Worm (Caenorhabditis elegans) whole organism, L1 larva: Measurements from ENCODE around the gene acs-10.

Source experiments
- C04F5.9 ChIP-seq: sonication (generic microtip); optimal IDR thresholded peaks from 2 replicates; lab custom pipeline; 2016; ENCODE audit warnings: missing genetic modification characterization, missing compliant biosample characterization
- C16A3.4 ChIP-seq: fragments of 150-350 bp; optimal IDR thresholded peaks from 2 replicates; lab custom pipeline; 2014; ENCODE audit warnings: missing biosample characterization, missing genetic modification characterization
- C34B4.2 ChIP-seq: sonication (generic microtip); optimal IDR thresholded peaks from 2 replicates; lab custom pipeline; 2017; ENCODE audit warnings: mild to moderate bottlenecking, missing genetic modification characterization, missing compliant biosample characterization
- Y116A8C.19 ChIP-seq: sonication (generic microtip); optimal IDR thresholded peaks from 2 replicates; lab custom pipeline; 2016; ENCODE audit warnings: missing compliant biosample characterization, missing genetic modification characterization, borderline replicate concordance
- aha-1 ChIP-seq: fragments of 150-350 bp; optimal IDR thresholded peaks from 2 replicates; lab custom pipeline; 2014; ENCODE audit warnings: missing biosample characterization, missing genetic modification characterization
- aly-2 ChIP-seq: fragments of 150-350 bp; optimal IDR thresholded peaks from 2 replicates; lab custom pipeline; 2014; ENCODE audit warnings: missing biosample characterization, missing genetic modification characterization
- ama-1 ChIP-seq: fragments of 150-350 bp; optimal IDR thresholded peaks from 2 replicates; lab custom pipeline; 2014
- blmp-1 ChIP-seq: fragments of 150-350 bp; optimal IDR thresholded peaks from 2 replicates; lab custom pipeline; 2014; ENCODE audit warnings: missing biosample characterization, missing genetic modification characterization
- ceh-63 ChIP-seq: fragments of 200-800 bp; sonication (Bioruptor generic); optimal IDR thresholded peaks from 2 replicates; lab custom pipeline; 2018; ENCODE audit warnings: mild to moderate bottlenecking, missing genetic modification characterization, missing compliant biosample characterization
- ceh-8 ChIP-seq: fragments of 200-800 bp; sonication (Bioruptor generic); optimal IDR thresholded peaks from 2 replicates; lab custom pipeline; 2018; ENCODE audit warnings: mild to moderate bottlenecking, missing genetic modification characterization, moderate library complexity, missing compliant biosample characterization
- ceh-82 ChIP-seq, 3 experiments: fragments of 150-350 bp in 1 of 3; sonication (generic microtip) in 2 of 3; optimal IDR thresholded peaks; 2 replicates each; lab custom pipeline; 2014 to 2017; ENCODE audit warnings: missing biosample characterization in 3 of 3, missing genetic modification characterization in 3 of 3
- ceh-90 ChIP-seq: sonication (generic microtip); optimal IDR thresholded peaks from 2 replicates; lab custom pipeline; 2016; ENCODE audit warnings: missing genetic modification characterization, missing compliant biosample characterization
- ces-1 ChIP-seq: fragments of 150-350 bp; optimal IDR thresholded peaks from 2 replicates; lab custom pipeline; 2014; ENCODE audit warnings: missing biosample characterization, missing genetic modification reagents, missing genetic modification characterization
- dpl-1 ChIP-seq, 3 experiments: fragments of 150-350 bp in 2 of 3; sonication (generic microtip) in 1 of 3; optimal IDR thresholded peaks; 2 replicates each; lab custom pipeline; 2014 to 2017; ENCODE audit warnings: missing biosample characterization in 3 of 3, missing genetic modification characterization in 3 of 3, missing genetic modification reagents in 3 of 3
- dsc-1 ChIP-seq: sonication (generic microtip); optimal IDR thresholded peaks from 2 replicates; lab custom pipeline; 2016; ENCODE audit warnings: mild to moderate bottlenecking, missing genetic modification characterization, missing compliant biosample characterization
- efl-3 ChIP-seq: fragments of 200-800 bp; sonication (Bioruptor generic); optimal IDR thresholded peaks from 2 replicates; lab custom pipeline; 2018; ENCODE audit warnings: mild to moderate bottlenecking, missing genetic modification characterization, missing compliant biosample characterization
- egl-13 ChIP-seq: sonication (generic microtip); optimal IDR thresholded peaks from 2 replicates; lab custom pipeline; 2016; ENCODE audit warnings: missing genotype, missing genetic modification reagents, missing genetic modification characterization, missing compliant biosample characterization
- egl-27 ChIP-seq, 2 experiments: fragments of 150-350 bp in 1 of 2; sonication (generic microtip); optimal IDR thresholded peaks; 3 replicates each; lab custom pipeline; 2017 to 2018; ENCODE audit warnings: missing biosample characterization in 2 of 2, missing genetic modification characterization in 2 of 2, missing genetic modification reagents in 2 of 2
- elt-2 ChIP-seq: sonication (generic microtip); optimal IDR thresholded peaks from 2 replicates; lab custom pipeline; 2016; ENCODE audit warnings: missing genetic modification characterization, mild to moderate bottlenecking, inconsistent platforms, missing compliant biosample characterization, missing genetic modification reagents
- ets-5 ChIP-seq: fragments of 200-800 bp; sonication (Bioruptor generic); IDR thresholded peaks from 2 replicates; pipeline ENCODE4 v1.3.6; 2022; ENCODE audit warnings: missing genetic modification characterization, missing compliant biosample characterization
- fkh-10 ChIP-seq: sonication (generic microtip); optimal IDR thresholded peaks from 2 replicates; lab custom pipeline; 2017; ENCODE audit warnings: missing biosample characterization, missing genetic modification reagents, missing genetic modification characterization
- fkh-8 ChIP-seq: sonication (generic microtip); optimal IDR thresholded peaks from 2 replicates; lab custom pipeline; 2016; ENCODE audit warnings: mild to moderate bottlenecking, missing genetic modification characterization, missing compliant biosample characterization
- irx-1 ChIP-seq: sonication (generic microtip); optimal IDR thresholded peaks from 2 replicates; lab custom pipeline; 2016; ENCODE audit warnings: missing genetic modification characterization, missing compliant biosample characterization
- jun-1 ChIP-seq: fragments of 150-350 bp; optimal IDR thresholded peaks from 2 replicates; lab custom pipeline; 2014; ENCODE audit warnings: missing biosample characterization, missing genetic modification reagents, missing genetic modification characterization
- lin-13 ChIP-seq: fragments of 150-350 bp; optimal IDR thresholded peaks from 2 replicates; lab custom pipeline; 2014; ENCODE audit warnings: missing biosample characterization, missing genetic modification reagents, missing genetic modification characterization
- lin-35 ChIP-seq, 2 experiments: fragments of 150-350 bp; optimal IDR thresholded peaks; 2 replicates each; lab custom pipeline; 2014; ENCODE audit warnings: missing biosample characterization in 2 of 2, missing genetic modification characterization in 2 of 2, missing genetic modification reagents in 2 of 2
- lin-39 ChIP-seq: fragments of 150-350 bp; optimal IDR thresholded peaks from 2 replicates; lab custom pipeline; 2014; ENCODE audit warnings: missing biosample characterization, missing genetic modification reagents, missing genetic modification characterization
- lir-3 ChIP-seq: sonication (generic microtip); optimal IDR thresholded peaks from 2 replicates; lab custom pipeline; 2016; ENCODE audit warnings: mild to moderate bottlenecking, missing genetic modification characterization, moderate library complexity, missing compliant biosample characterization; ENCODE audit not compliant: poor library complexity
- mdl-1 ChIP-seq, 2 experiments: fragments of 150-350 bp; optimal IDR thresholded peaks; 2 replicates each; lab custom pipeline; 2014 to 2017; ENCODE audit warnings: missing biosample characterization in 2 of 2, missing genetic modification characterization in 2 of 2, inconsistent platforms in 1 of 2
- mef-2 ChIP-seq: fragments of 150-350 bp; optimal IDR thresholded peaks from 2 replicates; lab custom pipeline; 2014; ENCODE audit warnings: missing biosample characterization, missing genetic modification characterization
- mep-1 ChIP-seq: fragments of 150-350 bp; optimal IDR thresholded peaks from 2 replicates; lab custom pipeline; 2014; ENCODE audit warnings: missing biosample characterization, missing genetic modification characterization
- nhr-12 ChIP-seq: sonication (generic microtip); optimal IDR thresholded peaks from 2 replicates; lab custom pipeline; 2017; ENCODE audit warnings: missing biosample characterization, missing genetic modification characterization
- nhr-19 ChIP-seq: fragments of 200-800 bp; sonication (Bioruptor generic); conservative IDR thresholded peaks from 2 replicates; pipeline ENCODE4 v1.3.6; 2022; ENCODE audit warnings: missing genetic modification characterization, missing compliant biosample characterization
- nhr-28 ChIP-seq: fragments of 150-350 bp; optimal IDR thresholded peaks from 2 replicates; lab custom pipeline; 2014; ENCODE audit warnings: missing biosample characterization, missing genetic modification characterization
- nhr-47 ChIP-seq: sonication (generic microtip); optimal IDR thresholded peaks from 2 replicates; lab custom pipeline; 2016; ENCODE audit warnings: mild to moderate bottlenecking, missing genetic modification characterization, moderate library complexity, missing compliant biosample characterization
- nhr-84 ChIP-seq: sonication (generic microtip); optimal IDR thresholded peaks from 2 replicates; lab custom pipeline; 2017; ENCODE audit warnings: missing biosample characterization, missing genetic modification characterization
- pax-3 ChIP-seq: fragments of 200-800 bp; sonication (Bioruptor generic); optimal IDR thresholded peaks from 2 replicates; lab custom pipeline; 2018; ENCODE audit warnings: mild to moderate bottlenecking, missing genetic modification characterization, moderate library complexity, missing compliant biosample characterization
- pqm-1 ChIP-seq: sonication (generic microtip); optimal IDR thresholded peaks from 3 replicates; lab custom pipeline; 2017; ENCODE audit warnings: missing biosample characterization, missing genetic modification characterization
- rnt-1 ChIP-seq: sonication (generic microtip); optimal IDR thresholded peaks from 2 replicates; lab custom pipeline; 2016; ENCODE audit warnings: mild to moderate bottlenecking, missing genetic modification characterization, moderate library complexity, missing compliant biosample characterization
- skn-1 ChIP-seq: fragments of 150-350 bp; optimal IDR thresholded peaks from 2 replicates; lab custom pipeline; 2014; ENCODE audit warnings: missing biosample characterization, missing genetic modification characterization
- snu-23 ChIP-seq: sonication (generic microtip); optimal IDR thresholded peaks from 2 replicates; lab custom pipeline; 2016; ENCODE audit warnings: missing genetic modification characterization, missing compliant biosample characterization
- sox-4 ChIP-seq: sonication (generic microtip); optimal IDR thresholded peaks from 2 replicates; lab custom pipeline; 2016; ENCODE audit warnings: missing genetic modification characterization, missing compliant biosample characterization
- sptf-1 ChIP-seq: fragments of 150-350 bp; optimal IDR thresholded peaks from 2 replicates; lab custom pipeline; 2014; ENCODE audit warnings: missing biosample characterization, missing genetic modification characterization
- sup-37 ChIP-seq: fragments of 200-800 bp; sonication (Bioruptor generic); optimal IDR thresholded peaks from 2 replicates; lab custom pipeline; 2018; ENCODE audit warnings: mild to moderate bottlenecking, missing genetic modification characterization, missing compliant biosample characterization
- swsn-7 ChIP-seq: sonication (generic microtip); optimal IDR thresholded peaks from 2 replicates; lab custom pipeline; 2016; ENCODE audit warnings: missing genetic modification characterization, missing compliant biosample characterization
- tlp-1 ChIP-seq: fragments of 150-350 bp; optimal IDR thresholded peaks from 2 replicates; lab custom pipeline; 2014; ENCODE audit warnings: missing biosample characterization, missing genetic modification characterization
- unc-130 ChIP-seq: fragments of 150-350 bp; optimal IDR thresholded peaks from 2 replicates; lab custom pipeline; 2017; ENCODE audit warnings: missing biosample characterization, missing genetic modification characterization, inconsistent platforms
- unc-30 ChIP-seq: sonication (generic microtip); optimal IDR thresholded peaks from 2 replicates; lab custom pipeline; 2017; ENCODE audit warnings: missing biosample characterization, missing genetic modification characterization
- unc-62 ChIP-seq: fragments of 150-350 bp; optimal IDR thresholded peaks from 2 replicates; lab custom pipeline; 2014; ENCODE audit warnings: missing biosample characterization, missing genetic modification reagents, missing genetic modification characterization
- unc-86 ChIP-seq: sonication (generic microtip); optimal IDR thresholded peaks from 2 replicates; lab custom pipeline; 2016; ENCODE audit warnings: missing genetic modification characterization, missing compliant biosample characterization
- unc-98 ChIP-seq: fragments of 200-800 bp; sonication (Bioruptor generic); IDR thresholded peaks from 2 replicates; pipeline ENCODE4 v1.3.6; 2022; ENCODE audit warnings: missing genetic modification characterization, missing compliant biosample characterization
- xbp-1 ChIP-seq: sonication (generic microtip); optimal IDR thresholded peaks from 2 replicates; lab custom pipeline; 2016; ENCODE audit warnings: missing genetic modification characterization, missing compliant biosample characterization
- ztf-11 ChIP-seq, 2 experiments: sonication (generic microtip); optimal IDR thresholded peaks; 2 replicates each; lab custom pipeline; 2016 to 2017; ENCODE audit warnings: missing genetic modification characterization in 2 of 2, missing biosample characterization in 1 of 2, missing compliant biosample characterization in 1 of 2
- ztf-4 ChIP-seq: fragments of 150-350 bp; optimal IDR thresholded peaks from 2 replicates; lab custom pipeline; 2014; ENCODE audit warnings: missing biosample characterization, missing genetic modification characterization

Gene acs-10

ce11 chrV:14136152-14136551 lies 10.1 kb upstream of the acs-10 start (continued):
- TF ChIP-seq unc-86 (tag; lab: Kevin White, UChicago) (no peak), fkh-8 (tag; lab: Kevin White, UChicago) (peak; percentile 40), skn-1 (tag; lab: Kevin White, UChicago) (peak; percentile 70), lin-39 (no peak), elt-2 (tag; lab: Kevin White, UChicago) (peak; percentile 25), tlp-1 (tag; lab: Kevin White, UChicago) (no peak), ceh-63 (GFP tag; lab: Kevin White, UChicago) (no peak), mdl-1 (tag; optimal IDR thresholded peaks at IDR 0.05; lab: Kevin White, UChicago) (peak in 1 of 2 experiments; percentile 89), fkh-10 (GFP tag; lab: Kevin White, UChicago) (no peak), unc-98 (GFP tag; lab: Robert Waterston, UW) (no peak), ceh-82 (tag; optimal IDR thresholded peaks at IDR 0.05; lab: Kevin White, UChicago) (peak; percentile 49 to 68 (median 50)), ets-5 (GFP tag; lab: Robert Waterston, UW) (no peak), unc-30 (tag; lab: Kevin White, UChicago) (no peak), sup-37 (GFP tag; lab: Kevin White, UChicago) (no peak), pax-3 (tag; lab: Kevin White, UChicago) (peak; percentile 65), C16A3.4 (tag; lab: Kevin White, UChicago) (peak; percentile 59), swsn-7 (tag; lab: Kevin White, UChicago) (peak; percentile 62), unc-130 (tag; lab: Kevin White, UChicago) (no peak), mef-2 (tag; lab: Kevin White, UChicago) (peak; percentile 24), ceh-90 (tag; lab: Kevin White, UChicago) (no peak), nhr-19 (GFP tag; lab: Robert Waterston, UW) (peak; percentile 59), lir-3 (tag; lab: Kevin White, UChicago) (peak; percentile 24), lin-13 (GFP tag; lab: Kevin White, UChicago) (peak; percentile 63), xbp-1 (tag; lab: Kevin White, UChicago) (peak; percentile 46), ama-1 (peak; percentile 24), nhr-84 (tag; lab: Kevin White, UChicago) (no peak), irx-1 (peak; percentile 45), dpl-1 (GFP tag; optimal IDR thresholded peaks at IDR 0.05; lab: Kevin White, UChicago) (peak; percentile 4 to 52 (median 42)), C34B4.2 (tag; lab: Kevin White, UChicago) (no peak), nhr-12 (tag; lab: Kevin White, UChicago) (no peak), C04F5.9 (tag; lab: Kevin White, UChicago) (no peak), sptf-1 (tag; lab: Kevin White, UChicago) (no peak), lin-35 (GFP tag; optimal IDR thresholded peaks at IDR 0.05; lab: Kevin White, UChicago) (peak; percentile 42 to 75), egl-27 (tag; optimal IDR thresholded peaks at IDR 0.05; lab: Kevin White, UChicago) (peak in 1 of 2 experiments; percentile 73), Y116A8C.19 (no peak), mep-1 (tag; lab: Kevin White, UChicago) (peak; percentile 61), nhr-47 (tag; lab: Kevin White, UChicago) (peak; percentile 70), blmp-1 (tag; lab: Kevin White, UChicago) (peak; percentile 85), rnt-1 (peak; percentile 30), sox-4 (tag; lab: Kevin White, UChicago) (no peak), ztf-11 (tag; optimal IDR thresholded peaks at IDR 0.05; lab: Kevin White, UChicago) (peak in 1 of 2 experiments; percentile 2), aly-2 (tag; lab: Kevin White, UChicago) (no peak), jun-1 (peak; percentile 65), nhr-28 (tag; lab: Kevin White, UChicago) (no peak), dsc-1 (tag; lab: Kevin White, UChicago) (no peak), egl-13 (no peak), efl-3 (no peak), ztf-4 (tag; lab: Kevin White, UChicago) (peak; percentile 77), ces-1 (GFP tag; lab: Kevin White, UChicago) (no peak), aha-1 (tag; lab: Kevin White, UChicago) (no peak), unc-62 (no peak), snu-23 (GFP tag; lab: Kevin White, UChicago) (peak; percentile 82), ceh-8 (GFP tag; lab: Kevin White, UChicago) (peak; percentile 65), pqm-1 (no peak)
